Worm (Caenorhabditis elegans) whole organism, young adult: Measurements from ENCODE around the gene F22H10.11.
A peak's percentile ranks its signal among the peaks of the same experiment; 100 is the strongest.

Source experiments
- B0019.2 ChIP-seq: fragments of 200-800 bp; sonication (Bioruptor generic); conservative IDR thresholded peaks from 2 replicates; pipeline ENCODE4 v1.3.6; 2022; ENCODE audit warnings: missing genetic modification reagents, missing genetic modification characterization, missing compliant biosample characterization
- B0035.1 ChIP-seq: sonication (generic microtip); optimal IDR thresholded peaks from 2 replicates; lab custom pipeline; 2016; ENCODE audit warnings: missing genetic modification characterization, mild to moderate bottlenecking, missing compliant biosample characterization, missing genotype, missing genetic modification reagents
- B0336.3 ChIP-seq: fragments of 200-800 bp; sonication (Bioruptor generic); IDR thresholded peaks from 2 replicates; pipeline ENCODE4 v1.3.6; 2022; ENCODE audit warnings: missing genetic modification characterization, missing compliant biosample characterization
- C06A6.2 ChIP-seq: fragments of 200-800 bp; sonication (Bioruptor generic); conservative IDR thresholded peaks from 2 replicates; pipeline ENCODE4 v1.3.6; 2022; ENCODE audit warnings: missing genetic modification characterization, missing compliant biosample characterization
- D2030.7 ChIP-seq: fragments of 200-800 bp; sonication (Bioruptor generic); IDR thresholded peaks from 2 replicates; pipeline ENCODE4 v1.3.6; 2022; ENCODE audit warnings: missing genetic modification reagents, missing genetic modification characterization, missing compliant biosample characterization
- F37B4.10 ChIP-seq: fragments of 200-800 bp; sonication (Bioruptor generic); IDR thresholded peaks from 2 replicates; pipeline ENCODE4 v1.3.6; 2022; ENCODE audit warnings: missing genetic modification characterization, missing compliant biosample characterization
- F49E8.2 ChIP-seq: sonication (generic microtip); optimal IDR thresholded peaks from 3 replicates; lab custom pipeline; 2017; ENCODE audit warnings: missing genetic modification characterization, mild to moderate bottlenecking, missing compliant biosample characterization, antibody characterized with exemption, moderate library complexity; ENCODE audit not compliant: insufficient read depth
- F52B5.7 ChIP-seq: sonication (generic microtip); optimal IDR thresholded peaks from 2 replicates; lab custom pipeline; 2016; ENCODE audit warnings: mild to moderate bottlenecking, missing genetic modification characterization, missing compliant biosample characterization
- F55B11.4 ChIP-seq: sonication (generic microtip); optimal IDR thresholded peaks from 2 replicates; lab custom pipeline; 2016; ENCODE audit warnings: missing compliant biosample characterization, missing genetic modification characterization, borderline replicate concordance; ENCODE audit not compliant: insufficient read depth
- F57C9.4 ChIP-seq: sonication (generic microtip); optimal IDR thresholded peaks from 2 replicates; lab custom pipeline; 2017; ENCODE audit warnings: mild to moderate bottlenecking, missing genetic modification characterization, missing compliant biosample characterization
- T07F8.4 ChIP-seq: sonication (generic microtip); optimal IDR thresholded peaks from 2 replicates; lab custom pipeline; 2016; ENCODE audit warnings: mild to moderate bottlenecking, missing genetic modification characterization, moderate library complexity, missing compliant biosample characterization
- ZK185.1 ChIP-seq: sonication (generic microtip); optimal IDR thresholded peaks from 2 replicates; lab custom pipeline; 2016; ENCODE audit warnings: mild to moderate bottlenecking, missing genetic modification characterization, missing compliant biosample characterization; ENCODE audit not compliant: poor library complexity, severe bottlenecking
- aptf-3 ChIP-seq: fragments of 200-800 bp; sonication (Bioruptor generic); IDR thresholded peaks from 2 replicates; pipeline ENCODE4 v1.3.6; 2022; ENCODE audit warnings: missing genetic modification characterization, missing compliant biosample characterization
- attf-3 ChIP-seq: fragments of 200-800 bp; sonication (Bioruptor generic); conservative IDR thresholded peaks from 2 replicates; pipeline ENCODE4 v1.3.6; 2022; ENCODE audit warnings: missing genetic modification reagents, missing genetic modification characterization, missing compliant biosample characterization
- bed-2 ChIP-seq: fragments of 200-800 bp; sonication (Bioruptor generic); IDR thresholded peaks from 2 replicates; pipeline ENCODE4 v1.3.6; 2022; ENCODE audit warnings: missing genetic modification reagents, missing genetic modification characterization, missing compliant biosample characterization
- ceh-79 ChIP-seq: sonication (generic microtip); optimal IDR thresholded peaks from 2 replicates; lab custom pipeline; 2017; ENCODE audit warnings: mild to moderate bottlenecking, missing genetic modification characterization, missing compliant biosample characterization
- die-1 ChIP-seq: sonication (generic microtip); optimal IDR thresholded peaks from 2 replicates; lab custom pipeline; 2016; ENCODE audit warnings: missing genotype, mild to moderate bottlenecking, missing genetic modification characterization, missing compliant biosample characterization
- dpl-1 ChIP-seq: fragments of 150-350 bp; optimal IDR thresholded peaks from 2 replicates; lab custom pipeline; 2014; ENCODE audit warnings: missing biosample characterization, missing genetic modification reagents, missing genetic modification characterization
- efl-1 ChIP-seq: fragments of 150-350 bp; optimal IDR thresholded peaks from 2 replicates; lab custom pipeline; 2014; ENCODE audit warnings: missing biosample characterization, missing genetic modification reagents, missing genetic modification characterization
- egl-44 ChIP-seq: fragments of 200-800 bp; sonication (Bioruptor generic); IDR thresholded peaks from 2 replicates; pipeline ENCODE4 v1.3.6; 2022; ENCODE audit warnings: missing genetic modification reagents, missing genetic modification characterization, missing compliant biosample characterization
- egrh-3 ChIP-seq: fragments of 200-800 bp; sonication (Bioruptor generic); IDR thresholded peaks from 2 replicates; pipeline ENCODE4 v1.3.6; 2022; ENCODE audit warnings: missing genetic modification reagents, missing genetic modification characterization, missing compliant biosample characterization
- ets-4 ChIP-seq: fragments of 200-800 bp; sonication (Bioruptor generic); optimal IDR thresholded peaks from 2 replicates; lab custom pipeline; 2018; ENCODE audit warnings: mild to moderate bottlenecking, missing genetic modification characterization, missing compliant biosample characterization
- him-1 ChIP-seq: sonication (generic microtip); optimal IDR thresholded peaks from 2 replicates; lab custom pipeline; 2016; ENCODE audit warnings: missing genotype, missing genetic modification reagents, missing genetic modification characterization, missing compliant biosample characterization
- hlh-12 ChIP-seq: sonication (generic microtip); optimal IDR thresholded peaks from 2 replicates; lab custom pipeline; 2016; ENCODE audit warnings: missing genetic modification characterization, missing compliant biosample characterization
- hmg-20 ChIP-seq: fragments of 200-800 bp; sonication (Bioruptor generic); IDR thresholded peaks from 2 replicates; pipeline ENCODE4 v1.3.6; 2022; ENCODE audit warnings: missing genetic modification reagents, missing genetic modification characterization, missing compliant biosample characterization
- lag-1 ChIP-seq: fragments of 200-800 bp; sonication (Bioruptor generic); IDR thresholded peaks from 2 replicates; pipeline ENCODE4 v1.3.6; 2022; ENCODE audit warnings: missing genetic modification reagents, missing genetic modification characterization, missing compliant biosample characterization
- lin-35 ChIP-seq, 3 experiments: fragments of 150-350 bp in 2 of 3; sonication (generic microtip) in 1 of 3; optimal IDR thresholded peaks; 2 replicates each; lab custom pipeline; 2014 to 2018; ENCODE audit warnings: missing biosample characterization in 3 of 3, missing genetic modification characterization in 3 of 3, missing genetic modification reagents in 3 of 3
- lin-40 ChIP-seq: sonication (generic microtip); optimal IDR thresholded peaks from 2 replicates; lab custom pipeline; 2016; ENCODE audit warnings: missing genetic modification characterization, mild to moderate bottlenecking, missing compliant biosample characterization, missing genotype, missing genetic modification reagents
- lsl-1 ChIP-seq: fragments of 200-800 bp; sonication (Bioruptor generic); optimal IDR thresholded peaks from 2 replicates; lab custom pipeline; 2018; ENCODE audit warnings: mild to moderate bottlenecking, missing genetic modification characterization, moderate library complexity, missing compliant biosample characterization
- lsy-27 ChIP-seq: sonication (generic microtip); optimal IDR thresholded peaks from 2 replicates; lab custom pipeline; 2017; ENCODE audit warnings: missing genetic modification characterization, mild to moderate bottlenecking, missing compliant biosample characterization, antibody characterized with exemption, missing genotype, borderline replicate concordance; ENCODE audit not compliant: insufficient read depth
- madf-3 ChIP-seq: fragments of 200-800 bp; sonication (Bioruptor generic); IDR thresholded peaks from 2 replicates; pipeline ENCODE4 v1.3.6; 2022; ENCODE audit warnings: missing genetic modification reagents, missing genetic modification characterization, missing compliant biosample characterization
- mel-28 ChIP-seq: sonication (generic microtip); optimal IDR thresholded peaks from 2 replicates; lab custom pipeline; 2016; ENCODE audit warnings: borderline replicate concordance, mild to moderate bottlenecking, missing genetic modification characterization, missing compliant biosample characterization
- nfyb-1 ChIP-seq: fragments of 200-800 bp; sonication (Bioruptor generic); IDR thresholded peaks from 2 replicates; pipeline ENCODE4 v1.3.6; 2022; ENCODE audit warnings: missing genetic modification reagents, missing genetic modification characterization, missing compliant biosample characterization
- nhr-120 ChIP-seq: fragments of 200-800 bp; sonication (Bioruptor generic); IDR thresholded peaks from 2 replicates; pipeline ENCODE4 v1.3.6; 2022; ENCODE audit warnings: missing genetic modification characterization, missing compliant biosample characterization
- nhr-179 ChIP-seq: sonication (generic microtip); optimal IDR thresholded peaks from 2 replicates; lab custom pipeline; 2016; ENCODE audit warnings: mild to moderate bottlenecking, missing genetic modification characterization, missing compliant biosample characterization
- pbrm-1 ChIP-seq: fragments of 200-800 bp; sonication (Bioruptor generic); IDR thresholded peaks from 2 replicates; pipeline ENCODE4 v1.3.6; 2022; ENCODE audit warnings: missing genetic modification reagents, missing genetic modification characterization, missing compliant biosample characterization
- rcor-1 ChIP-seq: fragments of 200-800 bp; sonication (Bioruptor generic); IDR thresholded peaks from 2 replicates; pipeline ENCODE4 v1.3.6; 2022; ENCODE audit warnings: missing genetic modification reagents, missing genetic modification characterization, missing compliant biosample characterization
- sdz-38 ChIP-seq: sonication (generic microtip); optimal IDR thresholded peaks from 2 replicates; lab custom pipeline; 2016; ENCODE audit warnings: missing genotype, missing genetic modification characterization, missing compliant biosample characterization
- snpc-1.1 ChIP-seq: sonication (generic microtip); optimal IDR thresholded peaks from 2 replicates; lab custom pipeline; 2017; ENCODE audit warnings: missing genetic modification characterization, mild to moderate bottlenecking, missing compliant biosample characterization, antibody characterized with exemption, moderate library complexity, missing genotype, missing genetic modification reagents; ENCODE audit not compliant: insufficient read depth
- snpc-3.4 ChIP-seq: sonication (generic microtip); optimal IDR thresholded peaks from 2 replicates; lab custom pipeline; 2017; ENCODE audit warnings: missing genetic modification characterization, mild to moderate bottlenecking, missing compliant biosample characterization, antibody characterized with exemption, moderate library complexity, missing genotype, missing genetic modification reagents
- somi-1 ChIP-seq: fragments of 200-800 bp; sonication (Bioruptor generic); optimal IDR thresholded peaks from 2 replicates; lab custom pipeline; 2018; ENCODE audit warnings: mild to moderate bottlenecking, missing genetic modification characterization, missing compliant biosample characterization
- tbx-9 ChIP-seq: sonication (generic microtip); optimal IDR thresholded peaks from 2 replicates; lab custom pipeline; 2016; ENCODE audit warnings: borderline replicate concordance, missing genetic modification characterization, inconsistent platforms, missing compliant biosample characterization
- unc-62 ChIP-seq: fragments of 150-350 bp; optimal IDR thresholded peaks from 2 replicates; lab custom pipeline; 2014; ENCODE audit warnings: missing biosample characterization, missing genetic modification reagents, missing genetic modification characterization
- xnd-1 ChIP-seq: sonication (generic microtip); optimal IDR thresholded peaks from 2 replicates; lab custom pipeline; 2016; ENCODE audit warnings: missing genotype, missing genetic modification reagents, missing genetic modification characterization, missing compliant biosample characterization
- zfh-2 ChIP-seq: fragments of 200-800 bp; sonication (Bioruptor generic); conservative IDR thresholded peaks from 2 replicates; pipeline ENCODE4 v1.3.6; 2022; ENCODE audit warnings: missing genetic modification reagents, missing genetic modification characterization, missing compliant biosample characterization
- ztf-18 ChIP-seq: sonication (generic microtip); optimal IDR thresholded peaks from 2 replicates; lab custom pipeline; 2016; ENCODE audit warnings: missing genotype, mild to moderate bottlenecking, missing genetic modification characterization, missing compliant biosample characterization
- ztf-22 ChIP-seq: fragments of 200-800 bp; sonication (Bioruptor generic); optimal IDR thresholded peaks from 2 replicates; lab custom pipeline; 2018; ENCODE audit warnings: mild to moderate bottlenecking, missing genetic modification characterization, moderate library complexity, missing compliant biosample characterization
- ztf-26 ChIP-seq: sonication (generic microtip); optimal IDR thresholded peaks from 2 replicates; lab custom pipeline; 2017; ENCODE audit warnings: missing genetic modification characterization, missing compliant biosample characterization
- ztf-3 ChIP-seq: fragments of 200-800 bp; sonication (Bioruptor generic); optimal IDR thresholded peaks from 2 replicates; lab custom pipeline; 2018; ENCODE audit warnings: mild to moderate bottlenecking, missing genetic modification characterization, missing compliant biosample characterization

F22H10.11 gene

ce11 chrX:16726879-16727278, 39.0 kb upstream of the F22H10.11 start (continued):
- TF ChIP-seq die-1 (tag; lab: Kevin White, UChicago) (peak; percentile 65), aptf-3 (GFP tag; lab: Robert Waterston, UW) (no peak), dpl-1 (GFP tag; lab: Kevin White, UChicago) (no peak), F37B4.10 (0 out of 2 replicates have a peak, but pooled peaks have one; percentile 37), egl-44 (GFP tag; lab: Robert Waterston, UW) (peak; percentile 74), lag-1 (GFP tag; lab: Robert Waterston, UW) (no peak), ZK185.1 (tag; lab: Kevin White, UChicago) (peak; percentile 65), rcor-1 (peak; percentile 73; the same call in 1 of the 2 replicates), nhr-179 (tag; lab: Kevin White, UChicago) (no peak), him-1 (tag; lab: Kevin White, UChicago) (no peak), T07F8.4 (tag; lab: Kevin White, UChicago) (no peak), ceh-79 (tag; lab: Kevin White, UChicago) (no peak), somi-1 (peak; percentile 85), lin-35 (GFP tag; optimal IDR thresholded peaks at IDR 0.05; lab: Kevin White, UChicago) (peak in 1 of 3 experiments; percentile 60), C06A6.2 (GFP tag; lab: Robert Waterston, UW) (peak; percentile 72), nfyb-1 (GFP tag; lab: Robert Waterston, UW) (peak; percentile 83), hlh-12 (no peak), ets-4 (GFP tag; lab: Kevin White, UChicago) (peak; percentile 45), D2030.7 (GFP tag; lab: Robert Waterston, UW) (no peak), zfh-2 (GFP tag; lab: Robert Waterston, UW) (peak; percentile 97), ztf-18 (peak; percentile 41), snpc-1.1 (tag; lab: Kevin White, UChicago) (peak; percentile 10), efl-1 (GFP tag; lab: Kevin White, UChicago) (no peak), hmg-20 (GFP tag; lab: Robert Waterston, UW) (no peak), snpc-3.4 (tag; lab: Kevin White, UChicago) (no peak), tbx-9 (tag; lab: Kevin White, UChicago) (no peak), egrh-3 (GFP tag; lab: Robert Waterston, UW) (peak; percentile 75), F52B5.7 (tag; lab: Kevin White, UChicago) (peak; percentile 40), madf-3 (GFP tag; lab: Robert Waterston, UW) (no peak), ztf-3 (GFP tag; lab: Kevin White, UChicago) (peak; percentile 47), lsl-1 (GFP tag; lab: Kevin White, UChicago) (no peak), sdz-38 (no peak), lin-40 (peak; percentile 92), ztf-22 (GFP tag; lab: Kevin White, UChicago) (peak; percentile 82), F55B11.4 (tag; lab: Kevin White, UChicago) (no peak), F49E8.2 (tag; lab: Kevin White, UChicago) (no peak), unc-62 (GFP tag; lab: Kevin White, UChicago) (no peak), xnd-1 (tag; lab: Kevin White, UChicago) (no peak), nhr-120 (GFP tag; lab: Robert Waterston, UW) (no peak), bed-2 (GFP tag; lab: Robert Waterston, UW) (peak; percentile 47; the same call in 1 of the 2 replicates), attf-3 (GFP tag; lab: Robert Waterston, UW) (peak; percentile 35), pbrm-1 (GFP tag; lab: Robert Waterston, UW) (peak; percentile 83), B0336.3 (peak; percentile 91), B0035.1 (tag; lab: Kevin White, UChicago) (peak; percentile 49), lsy-27 (no peak), ztf-26 (tag; lab: Kevin White, UChicago) (peak; percentile 92), mel-28 (no peak), F57C9.4 (tag; lab: Kevin White, UChicago) (no peak), B0019.2 (no peak)
